Worm (Caenorhabditis elegans) whole organism, mixed stage, embryonic: ENCODE data around the gene Y108G3AL.2.

Experiments
- nhr-12 ChIP-seq: fragments of 150-350 bp; optimal IDR thresholded peaks from 2 replicates; lab custom pipeline; 2014; ENCODE audit warnings: missing biosample characterization, missing genetic modification characterization
- pha-4 ChIP-seq: fragments of 150-350 bp; optimal IDR thresholded peaks from 2 replicates; lab custom pipeline; 2018; ENCODE audit warnings: missing biosample characterization, missing genetic modification reagents, missing genetic modification characterization
- unc-39 ChIP-seq: fragments of 150-350 bp; optimal IDR thresholded peaks from 2 replicates; lab custom pipeline; 2014; ENCODE audit warnings: missing biosample characterization, missing genetic modification characterization

- TF ChIP-seq unc-39 (tag; lab: Kevin White, UChicago): no peak
- TF ChIP-seq nhr-12 (tag; lab: Kevin White, UChicago): no peak
- TF ChIP-seq pha-4 (tag; lab: Kevin White, UChicago): no peak
Observed at ce11 chrV:138592-138991, 28.2 kb upstream of the Y108G3AL.2 start, which contains the start of gene W03F9.9.
